Worm (Caenorhabditis elegans): ENCODE data around the gene C28D4.10.
A peak's percentile ranks its signal among the peaks of the same experiment; 100 is the strongest.

C28D4.10 gene

ce11 chrIV:9725468-9725985 lies 12.8 kb upstream of the C28D4.10 start:
- TF ChIP-seq ets-5 (GFP tag; IDR thresholded peaks at IDR 0.05), result no peak
- TF ChIP-seq nhr-85 (tag), result no peak
- TF ChIP-seq tlp-1 (tag; optimal IDR thresholded peaks at IDR 0.05), result no peak
- TF ChIP-seq ceh-82 (tag; optimal IDR thresholded peaks at IDR 0.05), result no peak
- TF ChIP-seq grh-1 (GFP tag; IDR thresholded peaks at IDR 0.05), result no peak
- TF ChIP-seq dsc-1 (tag; optimal IDR thresholded peaks at IDR 0.05), result peak; percentile 69
- TF ChIP-seq nhr-11 (tag; optimal IDR thresholded peaks at IDR 0.05), result no peak
- no peak for TF ChIP-seq lin-13 (GFP tag; optimal IDR thresholded peaks at IDR 0.05)
- TF ChIP-seq Y116A8C.19 (tag; optimal IDR thresholded peaks at IDR 0.05; ENCODE audit: borderline replicate concordance), result no peak
- TF ChIP-seq unc-86 (tag; optimal IDR thresholded peaks at IDR 0.05), result no peak
- TF ChIP-seq aha-1 (tag; optimal IDR thresholded peaks at IDR 0.05), result no peak
- TF ChIP-seq nhr-19 (GFP tag; conservative IDR thresholded peaks at IDR 0.05), result no peak
- peak; percentile 14 for TF ChIP-seq swsn-7 (tag; optimal IDR thresholded peaks at IDR 0.05)
- TF ChIP-seq C34B4.2 (tag; optimal IDR thresholded peaks at IDR 0.05), result no peak
- TF ChIP-seq jun-1 (tag; optimal IDR thresholded peaks at IDR 0.05), result no peak
- TF ChIP-seq elt-3 (tag; optimal IDR thresholded peaks at IDR 0.05), result no peak
- TF ChIP-seq nhr-76 (tag; optimal IDR thresholded peaks at IDR 0.05), result no peak
- no peak for TF ChIP-seq hlh-17 (GFP tag; optimal IDR thresholded peaks at IDR 0.05; ENCODE audit: borderline replicate concordance)
- TF ChIP-seq fkh-8 (tag; optimal IDR thresholded peaks at IDR 0.05), result peak; percentile 96
- TF ChIP-seq sup-37 (GFP tag; optimal IDR thresholded peaks at IDR 0.05), result no peak
- no peak for TF ChIP-seq nhr-12 (tag; optimal IDR thresholded peaks at IDR 0.05)
- TF ChIP-seq lir-3 (tag; optimal IDR thresholded peaks at IDR 0.05; ENCODE audit: poor library complexity), result no peak
- TF ChIP-seq hlh-4 (tag; optimal IDR thresholded peaks at IDR 0.05), result no peak
- no peak for TF ChIP-seq blmp-1 (tag; optimal IDR thresholded peaks at IDR 0.05)
- peak in 1 of 2 experiments; percentile 15 for TF ChIP-seq lsy-2 (tag; optimal IDR thresholded peaks at IDR 0.05)
- TF ChIP-seq egl-13 (tag; optimal IDR thresholded peaks at IDR 0.05), result no peak
- TF ChIP-seq unc-98 (GFP tag; IDR thresholded peaks at IDR 0.05), result no peak
- no peak for TF ChIP-seq pag-3 (tag; optimal IDR thresholded peaks at IDR 0.05; ENCODE audit: borderline replicate concordance, insufficient read depth)
- TF ChIP-seq lin-39 (tag; optimal IDR thresholded peaks at IDR 0.05), result no peak
- TF ChIP-seq nhr-47 (tag; optimal IDR thresholded peaks at IDR 0.05), result peak; percentile 57
- TF ChIP-seq lin-15B (tag; optimal IDR thresholded peaks at IDR 0.05), result no peak
- no peak for TF ChIP-seq nhr-20 (tag; optimal IDR thresholded peaks at IDR 0.05)
- peak; percentile 84 for TF ChIP-seq nhr-71 (tag; optimal IDR thresholded peaks at IDR 0.05)
- TF ChIP-seq egl-27 (tag; optimal IDR thresholded peaks at IDR 0.05), result no peak
- TF ChIP-seq nhr-84 (tag; optimal IDR thresholded peaks at IDR 0.05), result no peak
- no peak for TF ChIP-seq zag-1 (tag; optimal IDR thresholded peaks at IDR 0.05)
- TF ChIP-seq mep-1 (tag; optimal IDR thresholded peaks at IDR 0.05), result no peak
- TF ChIP-seq unc-30 (tag; optimal IDR thresholded peaks at IDR 0.05), result no peak
- TF ChIP-seq efl-3 (GFP tag; optimal IDR thresholded peaks at IDR 0.05), result no peak
- TF ChIP-seq nhr-77 (tag; optimal IDR thresholded peaks at IDR 0.05), result no peak
- no peak for TF ChIP-seq fkh-10 (GFP tag; optimal IDR thresholded peaks at IDR 0.05)
- TF ChIP-seq pax-3 (tag; optimal IDR thresholded peaks at IDR 0.05), result peak; percentile 54
- TF ChIP-seq sox-4 (tag; optimal IDR thresholded peaks at IDR 0.05), result peak; percentile 9
- TF ChIP-seq zip-4 (GFP tag; optimal IDR thresholded peaks at IDR 0.05), result no peak
- TF ChIP-seq lin-14 (GFP tag; optimal IDR thresholded peaks at IDR 0.05), result peak; percentile 29
